Fruit fly (Drosophila melanogaster) S2 (cell line): ENCODE measurements around the gene CG9624.

ENCODE experiments used
- CG8478 ChIP-seq: fragments of >200 bp; optimal IDR thresholded peaks from 2 replicates; lab custom pipeline; 2018
- CTCF ChIP-seq, 2 experiments: fragments of >200 bp; optimal IDR thresholded peaks; 2 replicates each; lab custom pipeline; 2018

dm6 chr3R:14214776-14215175, 14.2 kb downstream of the CG9624 start, which contains the start of gene Dop1R1:
- no peak for TF ChIP-seq CTCF (optimal IDR thresholded peaks at IDR 0.05; lab: Kevin White, UChicago)
- no peak for TF ChIP-seq CG8478 (lab: Kevin White, UChicago)
